Fruit fly (Drosophila melanogaster): ENCODE results near the gene CG42654.

The CG42654 gene

DNA sequence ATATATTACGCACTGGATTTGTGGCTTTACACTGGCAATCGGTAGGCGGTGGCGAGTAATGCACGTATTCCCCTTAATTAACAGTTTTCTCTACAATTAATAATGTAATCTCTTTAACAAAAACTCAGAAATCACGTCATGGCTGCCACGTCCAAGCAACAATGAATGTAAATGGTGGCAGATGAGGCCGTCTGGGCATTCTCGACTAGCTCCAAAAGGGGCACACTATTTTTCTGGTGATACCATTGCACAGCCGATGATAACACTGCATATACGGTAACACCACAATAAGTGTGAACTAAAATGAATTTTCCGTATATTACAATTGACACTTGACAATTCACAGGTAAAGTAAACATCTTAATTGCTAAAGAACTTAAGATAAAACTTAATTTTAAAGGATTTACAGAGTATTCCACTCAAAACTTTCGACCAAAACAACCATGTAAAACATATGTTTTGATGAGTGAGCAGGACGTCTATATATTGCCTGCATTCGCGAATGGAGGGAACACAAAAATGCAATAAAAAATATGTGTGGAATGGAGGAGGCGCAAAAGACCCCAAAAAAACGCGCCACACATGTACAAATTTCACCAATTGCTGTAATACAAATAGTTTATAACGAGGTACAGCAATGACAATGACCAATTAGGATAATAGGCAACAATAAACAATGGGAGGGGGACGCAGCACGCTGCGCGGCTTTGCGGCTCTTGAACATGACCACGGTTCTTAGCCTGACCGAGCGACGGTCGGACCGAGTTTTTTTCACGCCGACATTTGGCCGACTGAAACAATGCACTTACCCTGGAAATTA is 44.9 kb downstream of the CG42654 start:
- TF ChIP-seq spab (GFP tag; optimal IDR thresholded peaks at IDR 0.05) (no peak), vri (GFP tag; optimal IDR thresholded peaks at IDR 0.05) (no peak), CG6792 (GFP tag; optimal IDR thresholded peaks at IDR 0.05) (peak; percentile 5), CG8632 (GFP tag; optimal IDR thresholded peaks at IDR 0.05) (no peak), Hr4 (GFP tag; optimal IDR thresholded peaks at IDR 0.05) (no peak), dsx (GFP tag; optimal IDR thresholded peaks at IDR 0.05; ENCODE audit: poor library complexity, severe bottlenecking) (peak; percentile 91), acj6 (GFP tag; optimal IDR thresholded peaks at IDR 0.05) (no peak), CG3032 (tag; optimal IDR thresholded peaks at IDR 0.05) (no peak), CG15336 (GFP tag; IDR thresholded peaks at IDR 0.05) (no peak), CG1621 (tag; optimal IDR thresholded peaks at IDR 0.05) (peak; percentile 42), CG6854 (GFP tag; optimal IDR thresholded peaks at IDR 0.05) (no peak), Sox14 (GFP tag; optimal IDR thresholded peaks at IDR 0.05) (peak; percentile 74), CG31627 (GFP tag; optimal IDR thresholded peaks at IDR 0.05) (no peak), eg (GFP tag; IDR thresholded peaks at IDR 0.05) (0 out of 3 replicates have a peak, but pooled peaks have one; percentile 15), salr (GFP tag; optimal IDR thresholded peaks at IDR 0.05) (no peak), Eip78C (GFP tag) (peak; percentile 72), CG32006 (GFP tag; optimal IDR thresholded peaks at IDR 0.05) (no peak), CG10631 (GFP tag; optimal IDR thresholded peaks at IDR 0.05) (no peak), CG11294 (GFP tag; IDR thresholded peaks at IDR 0.05) (no peak), CG8319 (GFP tag; optimal IDR thresholded peaks at IDR 0.05) (no peak), Eip75B (GFP tag; optimal IDR thresholded peaks at IDR 0.05) (no peak), esn (GFP tag; optimal IDR thresholded peaks at IDR 0.05) (peak; percentile 10), dac (GFP tag; optimal IDR thresholded peaks at IDR 0.05) (no peak), Met (GFP tag; optimal IDR thresholded peaks at IDR 0.05) (no peak), CG8119 (GFP tag; IDR thresholded peaks at IDR 0.05) (no peak), ss (GFP tag; optimal IDR thresholded peaks at IDR 0.05) (no peak), topi (GFP tag; optimal IDR thresholded peaks at IDR 0.05) (no peak), CG34406 (GFP tag; optimal IDR thresholded peaks at IDR 0.05) (peak; percentile 8), Sox15 (GFP tag; optimal IDR thresholded peaks at IDR 0.05) (no peak), Eip93F (GFP tag; optimal IDR thresholded peaks at IDR 0.05) (no peak), CG16779 (tag; optimal IDR thresholded peaks at IDR 0.05) (no peak), lz (GFP tag; optimal IDR thresholded peaks at IDR 0.05) (peak; percentile 27), fkh (GFP tag; optimal IDR thresholded peaks at IDR 0.05) (no peak), CG4318 (GFP tag; optimal IDR thresholded peaks at IDR 0.05) (no peak), cyc (GFP tag; optimal IDR thresholded peaks at IDR 0.05) (no peak), Hr39 (GFP tag; optimal IDR thresholded peaks at IDR 0.05) (no peak), Gug (GFP tag; IDR thresholded peaks at IDR 0.05) (no peak), Smox (GFP tag; optimal IDR thresholded peaks at IDR 0.05) (no peak), CG10669 (GFP tag; optimal IDR thresholded peaks at IDR 0.05) (no peak), CG6808 (GFP tag; optimal IDR thresholded peaks at IDR 0.05) (no peak), CG3919 (GFP tag; optimal IDR thresholded peaks at IDR 0.05) (no peak), Ets21C (GFP tag; optimal IDR thresholded peaks at IDR 0.05) (no peak), Hr38 (GFP tag; optimal IDR thresholded peaks at IDR 0.05) (no peak), Sox102F (GFP tag; optimal IDR thresholded peaks at IDR 0.05) (no peak), CG7368 (GFP tag; optimal IDR thresholded peaks at IDR 0.05) (no peak), Blimp-1 (GFP tag; optimal IDR thresholded peaks at IDR 0.05) (no peak), Lpt (GFP tag; optimal IDR thresholded peaks at IDR 0.05) (no peak), net (GFP tag; optimal IDR thresholded peaks at IDR 0.05) (no peak), OdsH (GFP tag; optimal IDR thresholded peaks at IDR 0.05) (no peak), fd85E (GFP tag; optimal IDR thresholded peaks at IDR 0.05) (no peak), svp (GFP tag) (no peak)

Data from whole organism, prepupa.